Worm (Caenorhabditis elegans) whole organism, L4 larva: ENCODE measurements around the gene egl-15.

ENCODE experiments used
- ama-1 ChIP-seq: fragments of 150-350 bp; optimal IDR thresholded peaks from 2 replicates; lab custom pipeline; 2014; ENCODE audit warnings: inconsistent platforms, mixed read lengths
- arid-1 ChIP-seq: fragments of 200-800 bp; sonication (Bioruptor generic); conservative IDR thresholded peaks from 2 replicates; pipeline ENCODE4 v1.3.6; 2022; ENCODE audit warnings: missing genetic modification reagents, missing genetic modification characterization, missing compliant biosample characterization
- egl-27 ChIP-seq: sonication (generic microtip); optimal IDR thresholded peaks from 3 replicates; lab custom pipeline; 2017; ENCODE audit warnings: missing biosample characterization, missing genetic modification reagents, missing genetic modification characterization
- lin-13 ChIP-seq: fragments of 150-350 bp; optimal IDR thresholded peaks from 2 replicates; lab custom pipeline; 2014; ENCODE audit warnings: missing biosample characterization, missing genetic modification reagents, missing genetic modification characterization
- lin-39 ChIP-seq: fragments of 150-350 bp; optimal IDR thresholded peaks from 2 replicates; lab custom pipeline; 2014; ENCODE audit warnings: missing biosample characterization, missing genetic modification reagents, missing genetic modification characterization
- lsy-2 ChIP-seq, 2 experiments: fragments of 150-350 bp in 1 of 2; sonication (generic microtip) in 1 of 2; optimal IDR thresholded peaks; 2 replicates each; lab custom pipeline; 2014 to 2017; ENCODE audit warnings: missing biosample characterization in 2 of 2, missing genetic modification characterization in 2 of 2
- mdl-1 ChIP-seq, 2 experiments: fragments of 150-350 bp in 1 of 2; sonication (generic microtip) in 1 of 2; optimal IDR thresholded peaks; 2 replicates each; lab custom pipeline; 2014 to 2017; ENCODE audit warnings: missing biosample characterization in 2 of 2, missing genetic modification characterization in 2 of 2
- nhr-25 ChIP-seq: sonication (generic microtip); optimal IDR thresholded peaks from 2 replicates; lab custom pipeline; 2017; ENCODE audit warnings: missing genetic modification characterization, mild to moderate bottlenecking, missing compliant biosample characterization, antibody characterized with exemption, moderate library complexity, borderline replicate concordance; ENCODE audit not compliant: insufficient read depth
- snpc-1.2 ChIP-seq: fragments of 200-800 bp; sonication (Bioruptor generic); IDR thresholded peaks from 2 replicates; pipeline ENCODE4 v1.3.6; 2022; ENCODE audit warnings: missing genetic modification reagents, missing genetic modification characterization, missing compliant biosample characterization
- spr-1 ChIP-seq: sonication (generic microtip); optimal IDR thresholded peaks from 2 replicates; lab custom pipeline; 2016; ENCODE audit warnings: mild to moderate bottlenecking, missing genetic modification characterization, missing compliant biosample characterization
- unc-39 ChIP-seq: sonication (generic microtip); optimal IDR thresholded peaks from 2 replicates; lab custom pipeline; 2017; ENCODE audit warnings: missing biosample characterization, missing genetic modification characterization
- unc-62 ChIP-seq, 3 experiments: fragments of 150-350 bp in 1 of 3; sonication (generic microtip); optimal IDR thresholded peaks in 2 of 3; peaks in 1 of 3; 1 replicate in 1 of 3; 2 replicates in 2 of 3; lab custom pipeline; 2014 to 2017; ENCODE audit warnings: missing biosample characterization in 3 of 3, missing genetic modification characterization in 3 of 3, missing genetic modification reagents in 3 of 3, missing genotype in 1 of 3
- ztf-11 ChIP-seq: fragments of 150-350 bp; optimal IDR thresholded peaks from 2 replicates; lab custom pipeline; 2014; ENCODE audit warnings: missing biosample characterization, missing genetic modification characterization

DNA sequence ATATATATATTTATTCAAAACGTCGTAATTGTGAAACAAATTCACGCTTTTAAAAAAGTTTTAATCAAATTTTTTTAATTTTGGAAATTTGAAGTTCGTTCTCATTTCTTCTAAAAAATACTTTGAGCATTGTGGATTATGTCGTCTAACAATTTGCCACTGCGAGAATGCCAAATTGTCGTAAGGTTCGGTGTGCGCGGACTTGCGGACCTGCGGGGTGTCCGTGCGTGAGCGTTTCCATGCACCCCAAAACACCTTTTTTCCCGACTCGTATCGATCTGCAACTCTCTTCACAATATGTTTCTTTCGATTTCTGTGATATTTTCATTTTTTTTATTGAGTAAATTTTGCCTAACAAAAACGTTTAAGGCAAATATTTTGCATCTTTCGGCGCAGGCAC is 56.5 kb downstream of the egl-15 start:
- TF ChIP-seq snpc-1.2, result no peak
- TF ChIP-seq lin-39 (tag; lab: Kevin White, UChicago), result no peak
- no peak for TF ChIP-seq ztf-11
- TF ChIP-seq lin-13, result no peak
- no peak for TF ChIP-seq unc-39 (tag; lab: Kevin White, UChicago)
- no peak for TF ChIP-seq lsy-2 (tag; optimal IDR thresholded peaks at IDR 0.05; lab: Kevin White, UChicago)
- no peak for TF ChIP-seq ama-1
- no peak for TF ChIP-seq nhr-25
- TF ChIP-seq spr-1 (tag; lab: Kevin White, UChicago), result no peak
- no peak for TF ChIP-seq unc-62 (GFP tag; optimal IDR thresholded peaks at IDR 0.05 in 1 of 2; lab: Kevin White, UChicago)
- TF ChIP-seq unc-62 (tag; optimal IDR thresholded peaks at IDR 0.05; lab: Kevin White, UChicago), result no peak
- no peak for TF ChIP-seq egl-27
- no peak for TF ChIP-seq mdl-1 (tag; optimal IDR thresholded peaks at IDR 0.05; lab: Kevin White, UChicago)
- no peak for TF ChIP-seq arid-1 (GFP tag; lab: Robert Waterston, UW)
